Worm (Caenorhabditis elegans) whole organism, early embryonic: ENCODE results near the gene srt-28.

ENCODE experiments used
- B0310.2 ChIP-seq: sonication (generic microtip); optimal IDR thresholded peaks from 2 replicates; lab custom pipeline; 2016; ENCODE audit warnings: mild to moderate bottlenecking, missing genetic modification characterization, missing compliant biosample characterization
- F13C5.2 ChIP-seq: sonication (generic microtip); optimal IDR thresholded peaks from 2 replicates; lab custom pipeline; 2017; ENCODE audit warnings: mild to moderate bottlenecking, missing genetic modification characterization, inconsistent platforms, missing compliant biosample characterization
- aly-1 ChIP-seq: sonication (generic microtip); optimal IDR thresholded peaks from 2 replicates; lab custom pipeline; 2016; ENCODE audit warnings: missing genetic modification characterization, missing compliant biosample characterization
- ama-1 ChIP-seq: fragments of 150-350 bp; optimal IDR thresholded peaks from 2 replicates; lab custom pipeline; 2014
- ceh-13 ChIP-seq: fragments of 200-800 bp; sonication (Bioruptor generic); optimal IDR thresholded peaks from 2 replicates; lab custom pipeline; 2018; ENCODE audit warnings: mild to moderate bottlenecking, missing genetic modification characterization, missing compliant biosample characterization
- ceh-36 ChIP-seq: sonication (generic microtip); optimal IDR thresholded peaks from 2 replicates; lab custom pipeline; 2016; ENCODE audit warnings: missing genetic modification characterization, inconsistent platforms, missing compliant biosample characterization
- ets-7 ChIP-seq: sonication (generic microtip); optimal IDR thresholded peaks from 2 replicates; lab custom pipeline; 2016; ENCODE audit warnings: missing genotype, missing genetic modification characterization, missing compliant biosample characterization
- flt-1 ChIP-seq: fragments of 200-800 bp; sonication (Bioruptor generic); IDR thresholded peaks from 2 replicates; pipeline ENCODE4 v1.3.6; 2022; ENCODE audit warnings: missing genetic modification characterization, missing compliant biosample characterization
- hmbx-1 ChIP-seq: sonication (generic microtip); optimal IDR thresholded peaks from 2 replicates; lab custom pipeline; 2016; ENCODE audit warnings: mild to moderate bottlenecking, missing genetic modification characterization, missing compliant biosample characterization
- hmg-4 ChIP-seq: fragments of 200-800 bp; sonication (Bioruptor generic); optimal IDR thresholded peaks from 2 replicates; lab custom pipeline; 2018; ENCODE audit warnings: mild to moderate bottlenecking, missing genetic modification characterization, missing compliant biosample characterization
- hnd-1 ChIP-seq: sonication (generic microtip); optimal IDR thresholded peaks from 2 replicates; lab custom pipeline; 2016; ENCODE audit warnings: missing genetic modification characterization, missing compliant biosample characterization
- pes-1 ChIP-seq: fragments of 200-800 bp; sonication (Bioruptor generic); IDR thresholded peaks from 2 replicates; pipeline ENCODE4 v1.3.6; 2022; ENCODE audit warnings: missing genetic modification reagents, missing genetic modification characterization, missing compliant biosample characterization
- scrt-1 ChIP-seq: fragments of 200-800 bp; sonication (Bioruptor generic); IDR thresholded peaks from 2 replicates; pipeline ENCODE4 v1.3.6; 2022; ENCODE audit warnings: missing genetic modification characterization, missing compliant biosample characterization
- sea-1 ChIP-seq: fragments of 200-800 bp; sonication (Bioruptor generic); conservative IDR thresholded peaks from 2 replicates; pipeline ENCODE4 v1.3.6; 2022; ENCODE audit warnings: missing genetic modification characterization, missing compliant biosample characterization
- tbx-11 ChIP-seq: fragments of 200-800 bp; sonication (Bioruptor generic); IDR thresholded peaks from 2 replicates; pipeline ENCODE4 v1.3.6; 2022; ENCODE audit warnings: missing genetic modification characterization, missing compliant biosample characterization
- tbx-37 ChIP-seq: fragments of 200-800 bp; sonication (Bioruptor generic); conservative IDR thresholded peaks from 2 replicates; pipeline ENCODE4 v1.3.6; 2022; ENCODE audit warnings: missing genetic modification reagents, missing genetic modification characterization, missing compliant biosample characterization
- tra-4 ChIP-seq: sonication (generic microtip); optimal IDR thresholded peaks from 2 replicates; lab custom pipeline; 2017; ENCODE audit warnings: missing genetic modification characterization, missing compliant biosample characterization

Gene srt-28

ce11 chrV:2690948-2691347 is 22.5 kb downstream of the srt-28 start:
- no peak for TF ChIP-seq flt-1 (GFP tag; lab: Robert Waterston, UW)
- no peak for TF ChIP-seq tbx-11
- TF ChIP-seq tra-4 (tag; lab: Kevin White, UChicago): no peak
- TF ChIP-seq tbx-37 (GFP tag; lab: Robert Waterston, UW): no peak
- TF ChIP-seq ama-1 (lab: Kevin White, UChicago): no peak
- TF ChIP-seq sea-1 (GFP tag; lab: Robert Waterston, UW): no peak
- TF ChIP-seq hnd-1 (tag; lab: Kevin White, UChicago): no peak
- TF ChIP-seq hmg-4: no peak
- no peak for TF ChIP-seq hmbx-1 (tag; lab: Kevin White, UChicago)
- no peak for TF ChIP-seq F13C5.2 (tag; lab: Kevin White, UChicago)
- TF ChIP-seq aly-1: no peak
- TF ChIP-seq ceh-13 (GFP tag; lab: Kevin White, UChicago): no peak
- no peak for TF ChIP-seq ets-7 (tag; lab: Kevin White, UChicago)
- no peak for TF ChIP-seq pes-1
- TF ChIP-seq B0310.2 (tag; lab: Kevin White, UChicago): no peak
- TF ChIP-seq ceh-36 (tag; lab: Kevin White, UChicago): no peak
- no peak for TF ChIP-seq scrt-1

DNA sequence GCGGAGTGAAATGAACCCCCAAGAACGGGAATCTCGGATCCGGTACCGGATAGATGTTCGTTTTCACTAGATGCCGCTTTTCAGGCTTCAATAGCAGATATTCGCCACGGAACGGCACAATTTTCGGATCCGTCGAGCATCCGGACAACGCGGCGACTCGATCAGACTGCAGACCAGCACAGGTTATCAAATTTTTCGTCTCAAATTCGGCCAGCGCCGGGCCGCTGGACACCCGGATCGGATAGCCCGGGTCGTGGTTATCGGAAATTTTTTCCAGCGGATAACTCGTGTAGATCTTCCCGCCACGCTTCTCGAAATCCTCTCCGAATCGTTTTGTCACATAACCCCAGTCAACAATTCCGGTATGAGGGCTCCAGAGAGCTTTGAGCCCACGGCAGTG is 23.0 kb downstream of the srt-28 start:
- TF ChIP-seq aly-1 (no peak), hmg-4 (no peak), F13C5.2 (tag; lab: Kevin White, UChicago) (no peak), ceh-13 (GFP tag; lab: Kevin White, UChicago) (no peak), flt-1 (GFP tag; lab: Robert Waterston, UW) (no peak), ceh-36 (tag; lab: Kevin White, UChicago) (no peak), pes-1 (no peak), scrt-1 (no peak), tbx-37 (GFP tag; lab: Robert Waterston, UW) (no peak), hmbx-1 (tag; lab: Kevin White, UChicago) (no peak), ets-7 (tag; lab: Kevin White, UChicago) (no peak), tra-4 (tag; lab: Kevin White, UChicago) (no peak), ama-1 (lab: Kevin White, UChicago) (no peak)

ce11 chrV:2688562-2688961 is 24.9 kb downstream of the srt-28 start:
- TF ChIP-seq aly-1: no peak
- no peak for TF ChIP-seq ama-1 (lab: Kevin White, UChicago)
- no peak for TF ChIP-seq sea-1 (GFP tag; lab: Robert Waterston, UW)
- TF ChIP-seq hnd-1 (tag; lab: Kevin White, UChicago): no peak
- no peak for TF ChIP-seq hmbx-1 (tag; lab: Kevin White, UChicago)
- TF ChIP-seq F13C5.2 (tag; lab: Kevin White, UChicago): no peak
- no peak for TF ChIP-seq scrt-1
- no peak for TF ChIP-seq ets-7 (tag; lab: Kevin White, UChicago)
- no peak for TF ChIP-seq tbx-11
- TF ChIP-seq tra-4 (tag; lab: Kevin White, UChicago): no peak
- no peak for TF ChIP-seq flt-1 (GFP tag; lab: Robert Waterston, UW)
- no peak for TF ChIP-seq ceh-36 (tag; lab: Kevin White, UChicago)

ce11 chrV:2684227-2684626 is 29.2 kb downstream of the srt-28 start:
- TF ChIP-seq ceh-36 (tag; lab: Kevin White, UChicago): no peak
- TF ChIP-seq flt-1 (GFP tag; lab: Robert Waterston, UW): no peak
- TF ChIP-seq tbx-37 (GFP tag; lab: Robert Waterston, UW): no peak
- TF ChIP-seq pes-1: no peak
- no peak for TF ChIP-seq tra-4 (tag; lab: Kevin White, UChicago)
- no peak for TF ChIP-seq ama-1 (lab: Kevin White, UChicago)
- TF ChIP-seq hnd-1 (tag; lab: Kevin White, UChicago): no peak
- TF ChIP-seq tbx-11: no peak
- TF ChIP-seq scrt-1: no peak
- TF ChIP-seq hmbx-1 (tag; lab: Kevin White, UChicago): no peak
- no peak for TF ChIP-seq sea-1 (GFP tag; lab: Robert Waterston, UW)

- TF ChIP-seq tbx-37 (GFP tag; lab: Robert Waterston, UW) (no peak), tra-4 (tag; lab: Kevin White, UChicago) (no peak), sea-1 (GFP tag; lab: Robert Waterston, UW) (no peak), tbx-11 (no peak), F13C5.2 (tag; lab: Kevin White, UChicago) (no peak), hmg-4 (no peak), scrt-1 (no peak), pes-1 (no peak)
Observed at ce11 chrV:2683497-2683896, 29.9 kb downstream of the srt-28 start.

DNA sequence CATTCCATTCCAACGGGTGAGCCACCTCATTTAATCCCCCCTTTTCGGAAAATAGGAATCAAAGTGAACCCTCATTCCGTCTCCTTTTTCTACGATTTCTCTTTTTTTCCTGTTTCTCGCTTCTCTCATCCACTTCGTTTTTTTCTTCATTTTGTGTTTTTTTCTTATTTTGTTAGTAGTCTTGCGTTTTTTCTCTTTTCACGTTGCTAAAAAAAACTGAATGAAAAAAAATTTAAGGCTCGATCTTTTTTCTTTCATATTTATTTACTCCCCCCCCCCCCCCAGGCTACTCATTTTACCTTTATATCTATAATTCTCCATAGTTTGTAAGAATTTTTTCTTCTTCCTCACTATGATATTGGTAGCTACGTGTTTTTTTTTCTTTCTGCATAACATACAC is 35.8 kb downstream of the srt-28 start:
- TF ChIP-seq flt-1 (GFP tag; lab: Robert Waterston, UW) (no peak), ceh-36 (tag; lab: Kevin White, UChicago) (no peak), hnd-1 (tag; lab: Kevin White, UChicago) (no peak), tbx-11 (no peak), ets-7 (tag; lab: Kevin White, UChicago) (no peak), tbx-37 (GFP tag; lab: Robert Waterston, UW) (no peak), F13C5.2 (tag; lab: Kevin White, UChicago) (no peak), sea-1 (GFP tag; lab: Robert Waterston, UW) (no peak), hmbx-1 (tag; lab: Kevin White, UChicago) (no peak), aly-1 (no peak), ama-1 (lab: Kevin White, UChicago) (no peak), ceh-13 (GFP tag; lab: Kevin White, UChicago) (no peak), B0310.2 (tag; lab: Kevin White, UChicago) (no peak), hmg-4 (no peak)

- TF ChIP-seq ceh-13 (GFP tag; lab: Kevin White, UChicago): no peak
- TF ChIP-seq sea-1 (GFP tag; lab: Robert Waterston, UW): no peak
- TF ChIP-seq pes-1: no peak
- TF ChIP-seq scrt-1: no peak
- no peak for TF ChIP-seq B0310.2 (tag; lab: Kevin White, UChicago)
- TF ChIP-seq aly-1: no peak
- TF ChIP-seq hmbx-1 (tag; lab: Kevin White, UChicago): no peak
- no peak for TF ChIP-seq hmg-4
- no peak for TF ChIP-seq tra-4 (tag; lab: Kevin White, UChicago)
- TF ChIP-seq flt-1 (GFP tag; lab: Robert Waterston, UW): no peak
- TF ChIP-seq ama-1 (lab: Kevin White, UChicago): no peak
Observed at ce11 chrV:2675692-2676091, 37.7 kb downstream of the srt-28 start.
